Fruit fly (Drosophila melanogaster) whole organism, embryonic: ENCODE data around the gene CG14817.

Experiments
- Adf1 ChIP-seq: fragments of 200-800 bp; sonication (Bioruptor generic); IDR thresholded peaks from 2 replicates; pipeline ENCODE4 v1.3.6; 2022; ENCODE audit warnings: missing biosample characterization, missing genetic modification characterization
- Awh ChIP-seq: fragments of 200-800 bp; sonication (Bioruptor generic); IDR thresholded peaks from 2 replicates; pipeline ENCODE4, ENCODE4 v1.3.6; 2022; ENCODE audit warnings: missing biosample characterization, missing genetic modification characterization
- B-H1 ChIP-seq: fragments of 200-800 bp; sonication (Bioruptor generic); IDR thresholded peaks from 3 replicates; pipeline ENCODE4 v1.3.6; 2022; ENCODE audit warnings: missing biosample characterization, missing genetic modification characterization
- CG10543 ChIP-seq: fragments of 200-800 bp; sonication (Bioruptor generic); optimal IDR thresholded peaks from 3 replicates; lab custom pipeline; 2017; ENCODE audit warnings: missing biosample characterization, mild to moderate bottlenecking, missing genetic modification characterization, moderate library complexity
- CG12155 ChIP-seq: fragments of 200-800 bp; sonication (Bioruptor generic); optimal IDR thresholded peaks from 3 replicates; lab custom pipeline; 2016; ENCODE audit warnings: missing biosample characterization, missing genetic modification characterization
- CG12236 ChIP-seq: fragments of 200-800 bp; sonication (Bioruptor generic); optimal IDR thresholded peaks from 2 replicates; lab custom pipeline; 2016; ENCODE audit warnings: missing biosample characterization, missing genetic modification characterization
- CG1233 ChIP-seq: fragments of 200-800 bp; sonication (Bioruptor generic); optimal IDR thresholded peaks from 4 replicates; lab custom pipeline; 2018; ENCODE audit warnings: missing biosample characterization, mild to moderate bottlenecking, missing genetic modification characterization
- CG15514 ChIP-seq: fragments of 200-800 bp; sonication (Bioruptor generic); optimal IDR thresholded peaks from 3 replicates; lab custom pipeline; 2017; ENCODE audit warnings: missing biosample characterization, missing genetic modification characterization, mild to moderate bottlenecking, moderate library complexity, missing genetic modification reagents
- CG1603 ChIP-seq: fragments of 200-800 bp; sonication (Bioruptor generic); optimal IDR thresholded peaks from 2 replicates; lab custom pipeline; 2019; ENCODE audit warnings: missing biosample characterization, mild to moderate bottlenecking, missing genetic modification characterization, moderate library complexity
- CG16863 ChIP-seq: fragments of 200-800 bp; sonication (Bioruptor generic); optimal IDR thresholded peaks from 3 replicates; lab custom pipeline; 2016; ENCODE audit warnings: missing biosample characterization, missing genetic modification characterization
- CG17328 ChIP-seq: fragments of 200-800 bp; sonication (Bioruptor generic); IDR thresholded peaks from 2 replicates; pipeline ENCODE4 v1.3.6; 2022; ENCODE audit warnings: missing biosample characterization, missing genetic modification characterization
- CG17385 ChIP-seq: fragments of 200-800 bp; sonication (Bioruptor generic); optimal IDR thresholded peaks from 3 replicates; lab custom pipeline; 2018; ENCODE audit warnings: missing biosample characterization, mild to moderate bottlenecking, missing genetic modification characterization
- CG17612 ChIP-seq: fragments of 200-800 bp; sonication (Bioruptor generic); IDR thresholded peaks from 2 replicates; pipeline ENCODE4 v1.3.6; 2022; ENCODE audit warnings: missing biosample characterization, missing genetic modification characterization
- CG18599 ChIP-seq: fragments of 200-800 bp; sonication (Bioruptor generic); optimal IDR thresholded peaks from 3 replicates; lab custom pipeline; 2017; ENCODE audit warnings: missing biosample characterization, missing genetic modification characterization, mild to moderate bottlenecking, moderate library complexity, missing genetic modification reagents
- CG2199 ChIP-seq: fragments of 200-800 bp; sonication (Bioruptor generic); IDR thresholded peaks from 3 replicates; pipeline ENCODE4 v1.3.6; 2022; ENCODE audit warnings: missing biosample characterization, missing genetic modification characterization
- CG33213 ChIP-seq: fragments of 200-800 bp; sonication (Bioruptor generic); optimal IDR thresholded peaks from 3 replicates; lab custom pipeline; 2016; ENCODE audit warnings: missing biosample characterization, missing genetic modification characterization
- CG3838 ChIP-seq: fragments of 200-800 bp; sonication (Bioruptor generic); optimal IDR thresholded peaks from 3 replicates; lab custom pipeline; 2016; ENCODE audit warnings: missing biosample characterization, missing genetic modification characterization
- CG3847 ChIP-seq: fragments of 200-800 bp; sonication (Bioruptor generic); IDR thresholded peaks from 2 replicates; pipeline ENCODE4 v1.3.6; 2022; ENCODE audit warnings: missing biosample characterization, missing genetic modification characterization
- CG43689 ChIP-seq: fragments of 200-800 bp; sonication (Bioruptor generic); IDR thresholded peaks from 2 replicates; pipeline ENCODE4 v1.3.6; 2022; ENCODE audit warnings: missing biosample characterization, missing genetic modification characterization
- CG4707 ChIP-seq: fragments of 200-800 bp; sonication (Bioruptor generic); optimal IDR thresholded peaks from 2 replicates; lab custom pipeline; 2018; ENCODE audit warnings: missing biosample characterization, mild to moderate bottlenecking, missing genetic modification characterization, moderate library complexity
- CG4854 ChIP-seq: fragments of 200-800 bp; sonication (Bioruptor generic); optimal IDR thresholded peaks from 2 replicates; lab custom pipeline; 2016; ENCODE audit warnings: missing biosample characterization, missing genetic modification characterization, inconsistent platforms
- CG6175 ChIP-seq: fragments of 200-800 bp; sonication (Bioruptor generic); IDR thresholded peaks from 3 replicates; pipeline ENCODE4 v1.3.6; 2022; ENCODE audit warnings: missing biosample characterization, missing genetic modification characterization
- CG7271 ChIP-seq: fragments of 200-800 bp; sonication (Bioruptor generic); optimal IDR thresholded peaks from 2 replicates; lab custom pipeline; 2018; ENCODE audit warnings: missing biosample characterization, mild to moderate bottlenecking, missing genetic modification characterization, moderate library complexity
- CG9727 ChIP-seq: fragments of 200-800 bp; sonication (Bioruptor generic); optimal IDR thresholded peaks from 3 replicates; lab custom pipeline; 2017; ENCODE audit warnings: missing biosample characterization, mild to moderate bottlenecking, missing genetic modification characterization
- CG9876 ChIP-seq: fragments of 200-800 bp; sonication (Bioruptor generic); optimal IDR thresholded peaks from 2 replicates; lab custom pipeline; 2016; ENCODE audit warnings: missing biosample characterization, missing genetic modification characterization
- CoRest ChIP-seq: fragments of 200-800 bp; sonication (Bioruptor generic); optimal IDR thresholded peaks from 3 replicates; lab custom pipeline; 2018; ENCODE audit warnings: missing biosample characterization, mild to moderate bottlenecking, missing genetic modification characterization, moderate library complexity
- CrebB ChIP-seq: fragments of 200-800 bp; sonication (Bioruptor generic); optimal IDR thresholded peaks from 3 replicates; lab custom pipeline; 2018; ENCODE audit warnings: missing biosample characterization, mild to moderate bottlenecking, missing genetic modification characterization
- Deaf1 ChIP-seq: fragments of 200-800 bp; optimal IDR thresholded peaks from 3 replicates; lab custom pipeline; 2019; ENCODE audit warnings: missing biosample characterization, mild to moderate bottlenecking, missing genetic modification characterization, moderate library complexity
- E2f2 ChIP-seq: fragments of 200-800 bp; sonication (Bioruptor generic); IDR thresholded peaks from 2 replicates; pipeline ENCODE4 v1.3.6; 2022; ENCODE audit warnings: missing biosample characterization, missing genetic modification characterization
- Hmr ChIP-seq: fragments of 200-800 bp; sonication (Bioruptor generic); optimal IDR thresholded peaks from 3 replicates; lab custom pipeline; 2017; ENCODE audit warnings: mild to moderate bottlenecking, missing biosample characterization, missing genetic modification reagents, missing genetic modification characterization
- Hr3 ChIP-seq: fragments of 200-800 bp; sonication (Bioruptor generic); optimal IDR thresholded peaks from 3 replicates; lab custom pipeline; 2016; ENCODE audit warnings: missing biosample characterization, missing genetic modification characterization
- Mad ChIP-seq: fragments of 200-800 bp; sonication (Bioruptor generic); optimal IDR thresholded peaks from 2 replicates; lab custom pipeline; 2016; ENCODE audit warnings: missing biosample characterization, missing genetic modification characterization
- Sox102F ChIP-seq: fragments of 200-800 bp; sonication (Bioruptor generic); optimal IDR thresholded peaks from 2 replicates; lab custom pipeline; 2018; ENCODE audit warnings: missing biosample characterization, mild to moderate bottlenecking, missing genetic modification characterization, moderate library complexity
- Vsx1 ChIP-seq: fragments of 200-800 bp; sonication (Bioruptor generic); optimal IDR thresholded peaks from 2 replicates; lab custom pipeline; 2017; ENCODE audit warnings: missing biosample characterization, mild to moderate bottlenecking, missing genetic modification characterization, missing genetic modification reagents
- ash1 ChIP-seq: fragments of 200-800 bp; sonication (Bioruptor generic); optimal IDR thresholded peaks from 2 replicates; lab custom pipeline; 2018; ENCODE audit warnings: missing biosample characterization, mild to moderate bottlenecking, missing genetic modification characterization
- bsh ChIP-seq, 2 experiments: fragments of 200-800 bp; sonication (Bioruptor generic); optimal IDR thresholded peaks; 2 replicates each; lab custom pipeline; 2017 to 2018; ENCODE audit warnings: mild to moderate bottlenecking in 2 of 2, missing biosample characterization in 2 of 2, missing genetic modification characterization in 2 of 2, moderate library complexity in 1 of 2
- ci ChIP-seq: fragments of 200-800 bp; sonication (Bioruptor generic); IDR thresholded peaks from 3 replicates; pipeline ENCODE4 v1.3.6; 2022; ENCODE audit warnings: missing biosample characterization, missing genetic modification characterization
- dysf ChIP-seq: fragments of 200-800 bp; sonication (Bioruptor generic); IDR thresholded peaks from 3 replicates; pipeline ENCODE4 v1.3.6; 2022; ENCODE audit warnings: missing biosample characterization, missing genetic modification characterization
- eyg ChIP-seq: fragments of 200-800 bp; sonication (Bioruptor generic); optimal IDR thresholded peaks from 3 replicates; lab custom pipeline; 2016; ENCODE audit warnings: missing biosample characterization, missing genetic modification characterization
- kay ChIP-seq: fragments of 200-800 bp; sonication (Bioruptor generic); optimal IDR thresholded peaks from 2 replicates; lab custom pipeline; 2016; ENCODE audit warnings: missing biosample characterization, missing genetic modification characterization
- lilli ChIP-seq: fragments of 200-800 bp; sonication (Bioruptor generic); optimal IDR thresholded peaks from 3 replicates; lab custom pipeline; 2016; ENCODE audit warnings: missing biosample characterization, missing genetic modification characterization
- maf-S ChIP-seq: fragments of 200-800 bp; sonication (Bioruptor generic); optimal IDR thresholded peaks from 2 replicates; lab custom pipeline; 2016; ENCODE audit warnings: missing biosample characterization, missing genetic modification characterization
- mirr ChIP-seq: fragments of 200-800 bp; sonication (Bioruptor generic); optimal IDR thresholded peaks from 3 replicates; lab custom pipeline; 2018; ENCODE audit warnings: missing biosample characterization, mild to moderate bottlenecking, missing genetic modification characterization
- row ChIP-seq: fragments of 200-800 bp; sonication (Bioruptor generic); IDR thresholded peaks from 3 replicates; pipeline ENCODE4 v1.3.6; 2022; ENCODE audit warnings: missing biosample characterization, missing genetic modification characterization
- sug ChIP-seq: fragments of 200-800 bp; optimal IDR thresholded peaks from 2 replicates; lab custom pipeline; 2019; ENCODE audit warnings: missing biosample characterization, mild to moderate bottlenecking, missing genetic modification characterization, moderate library complexity
- tgo ChIP-seq: fragments of 200-800 bp; sonication (Bioruptor generic); IDR thresholded peaks from 3 replicates; pipeline ENCODE4 v1.3.6; 2022; ENCODE audit warnings: missing biosample characterization, missing genetic modification characterization
- tio ChIP-seq: fragments of 200-800 bp; sonication (Bioruptor generic); optimal IDR thresholded peaks from 2 replicates; lab custom pipeline; 2017; ENCODE audit warnings: missing biosample characterization, missing genetic modification characterization, inconsistent platforms
- vfl ChIP-seq: fragments of 200-800 bp; sonication (Bioruptor generic); optimal IDR thresholded peaks from 2 replicates; lab custom pipeline; 2016; ENCODE audit warnings: missing biosample characterization, missing genetic modification characterization
- wdn ChIP-seq: fragments of 200-800 bp; sonication (Bioruptor generic); IDR thresholded peaks from 2 replicates; pipeline ENCODE4 v1.3.6; 2022; ENCODE audit warnings: missing biosample characterization, missing genetic modification characterization
- z ChIP-seq: fragments of 200-800 bp; sonication (Bioruptor generic); IDR thresholded peaks from 3 replicates; pipeline ENCODE4 v1.3.6; 2022; ENCODE audit warnings: missing biosample characterization, missing genetic modification characterization

Gene CG14817

DNA sequence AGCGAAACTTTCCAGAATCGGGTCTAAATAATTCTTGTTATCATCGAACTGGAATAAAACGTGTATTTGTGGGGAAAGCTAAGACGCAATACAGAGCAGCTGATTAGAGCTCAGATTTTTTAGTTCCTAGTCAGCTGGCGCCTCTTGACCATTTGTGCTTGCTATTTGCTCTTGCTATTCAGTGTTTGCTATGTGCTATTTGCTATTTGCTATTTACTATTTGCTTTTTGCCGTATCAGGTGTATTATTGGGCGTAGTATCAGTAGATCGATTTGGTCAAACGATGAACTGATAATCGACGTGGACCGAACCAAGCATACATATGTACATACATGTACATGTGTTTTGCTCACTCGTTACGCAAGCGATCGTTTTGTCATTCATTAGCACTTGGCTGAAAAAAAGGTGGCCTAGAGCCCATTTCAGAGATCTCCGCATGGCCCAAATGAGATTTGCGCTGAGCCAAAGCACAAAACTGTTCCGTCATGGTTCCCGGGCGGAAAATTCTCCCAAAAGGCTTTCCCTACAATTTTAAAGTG is 31.6 kb downstream of the CG14817 start (continued):
- TF ChIP-seq E2f2 (GFP tag; lab: Robert Waterston, UW) (peak; percentile 38; the same call in 1 of the 2 replicates), wdn (0 out of 2 replicates have a peak, but pooled peaks have one; percentile 36), z (GFP tag; lab: Robert Waterston, UW) (0 out of 3 replicates have a peak, but pooled peaks have one; percentile 21), CrebB (peak; percentile 54), B-H1 (GFP tag; lab: Robert Waterston, UW) (peak; percentile 31; the same call in 1 of the 3 replicates), tgo (GFP tag; lab: Robert Waterston, UW) (peak; percentile 27; the same call in 1 of the 3 replicates), Sox102F (peak; percentile 38), CG3847 (GFP tag; lab: Robert Waterston, UW) (peak; percentile 23; the same call in 1 of the 2 replicates), CG17328 (GFP tag; lab: Robert Waterston, UW) (peak; percentile 56; the same call in 1 of the 2 replicates), CG43689 (GFP tag; lab: Robert Waterston, UW) (peak; percentile 44; the same call in 1 of the 2 replicates), ash1 (GFP tag; lab: Kevin White, UChicago) (peak; percentile 29), maf-S (GFP tag; lab: Kevin White, UChicago) (peak; percentile 41), CG12236 (peak; percentile 54), CG1233 (peak; percentile 37), mirr (peak; percentile 41), eyg (GFP tag; lab: Kevin White, UChicago) (peak; percentile 68), CG33213 (peak; percentile 50), CG3838 (GFP tag; lab: Kevin White, UChicago) (peak; percentile 7), dysf (GFP tag; lab: Robert Waterston, UW) (peak; percentile 41; the same call in 1 of the 3 replicates), Hmr (GFP tag; lab: Kevin White, UChicago) (peak; percentile 81), bsh (GFP tag; optimal IDR thresholded peaks at IDR 0.05; lab: Kevin White, UChicago) (peak in 1 of 2 experiments; percentile 52), CG9727 (GFP tag; lab: Kevin White, UChicago) (peak; percentile 53), vfl (GFP tag; lab: Kevin White, UChicago) (peak; percentile 25), CoRest (tag; lab: Kevin White, UChicago) (peak; percentile 19), CG16863 (peak; percentile 61), CG18599 (GFP tag; lab: Kevin White, UChicago) (peak; percentile 69), CG6175 (GFP tag; lab: Robert Waterston, UW) (peak; percentile 61; the same call in 1 of the 3 replicates), Awh (GFP tag; lab: Robert Waterston, UW) (peak; percentile 70), row (GFP tag; lab: Robert Waterston, UW) (peak; percentile 15; the same call in 1 of the 3 replicates), lilli (GFP tag; lab: Kevin White, UChicago) (peak; percentile 42), CG2199 (no peak), CG12155 (GFP tag; lab: Kevin White, UChicago) (no peak), CG17612 (GFP tag; lab: Robert Waterston, UW) (no peak), CG9876 (peak; percentile 36), Vsx1 (GFP tag; lab: Kevin White, UChicago) (peak; percentile 51), Deaf1 (tag; lab: Kevin White, UChicago) (no peak), sug (tag; lab: Kevin White, UChicago) (peak; percentile 61), CG4854 (GFP tag; lab: Kevin White, UChicago) (peak; percentile 13), Mad (GFP tag; lab: Kevin White, UChicago) (peak; percentile 29), CG7271 (tag; lab: Kevin White, UChicago) (peak; percentile 30), tio (GFP tag; lab: Kevin White, UChicago) (peak; percentile 60), CG17385 (GFP tag; lab: Kevin White, UChicago) (peak; percentile 23), Adf1 (no peak; the same call in 1 of the 2 replicates), CG15514 (GFP tag; lab: Kevin White, UChicago) (peak; percentile 70), CG10543 (GFP tag; lab: Kevin White, UChicago) (peak; percentile 80), CG4707 (GFP tag; lab: Kevin White, UChicago) (peak; percentile 1), Hr3 (peak; percentile 9), ci (peak; percentile 76; the same call in 2 of the 3 replicates), kay (GFP tag; lab: Kevin White, UChicago) (no peak), CG1603 (tag; lab: Kevin White, UChicago) (peak; percentile 65)
